Worm (Caenorhabditis elegans) whole organism, L1 larva: ENCODE results near the gene clh-2.
A peak's percentile ranks its signal among the peaks of the same experiment; 100 is the strongest.

Source experiments
- C04F5.9 ChIP-seq: sonication (generic microtip); optimal IDR thresholded peaks from 2 replicates; lab custom pipeline; 2016; ENCODE audit warnings: missing genetic modification characterization, missing compliant biosample characterization
- C16A3.4 ChIP-seq: fragments of 150-350 bp; optimal IDR thresholded peaks from 2 replicates; lab custom pipeline; 2014; ENCODE audit warnings: missing biosample characterization, missing genetic modification characterization
- aha-1 ChIP-seq: fragments of 150-350 bp; optimal IDR thresholded peaks from 2 replicates; lab custom pipeline; 2014; ENCODE audit warnings: missing biosample characterization, missing genetic modification characterization
- aly-2 ChIP-seq: fragments of 150-350 bp; optimal IDR thresholded peaks from 2 replicates; lab custom pipeline; 2014; ENCODE audit warnings: missing biosample characterization, missing genetic modification characterization
- ama-1 ChIP-seq: fragments of 150-350 bp; optimal IDR thresholded peaks from 2 replicates; lab custom pipeline; 2014
- ceh-8 ChIP-seq: fragments of 200-800 bp; sonication (Bioruptor generic); optimal IDR thresholded peaks from 2 replicates; lab custom pipeline; 2018; ENCODE audit warnings: mild to moderate bottlenecking, missing genetic modification characterization, moderate library complexity, missing compliant biosample characterization
- ceh-82 ChIP-seq, 3 experiments: fragments of 150-350 bp in 1 of 3; sonication (generic microtip) in 2 of 3; optimal IDR thresholded peaks; 2 replicates each; lab custom pipeline; 2014 to 2017; ENCODE audit warnings: missing biosample characterization in 3 of 3, missing genetic modification characterization in 3 of 3
- ceh-88 ChIP-seq: fragments of 200-800 bp; sonication (Bioruptor generic); IDR thresholded peaks from 2 replicates; pipeline ENCODE4 v1.3.6; 2022; ENCODE audit warnings: missing genetic modification characterization, missing compliant biosample characterization
- ceh-90 ChIP-seq: sonication (generic microtip); optimal IDR thresholded peaks from 2 replicates; lab custom pipeline; 2016; ENCODE audit warnings: missing genetic modification characterization, missing compliant biosample characterization
- dpl-1 ChIP-seq, 3 experiments: fragments of 150-350 bp in 2 of 3; sonication (generic microtip) in 1 of 3; optimal IDR thresholded peaks; 2 replicates each; lab custom pipeline; 2014 to 2017; ENCODE audit warnings: missing biosample characterization in 3 of 3, missing genetic modification characterization in 3 of 3, missing genetic modification reagents in 3 of 3
- efl-1 ChIP-seq, 4 experiments: fragments of 150-350 bp; optimal IDR thresholded peaks in 3 of 4; peaks in 1 of 4; 1 replicate in 1 of 4; 2 replicates in 3 of 4; lab custom pipeline; 2014; ENCODE audit warnings: missing biosample characterization in 2 of 4, missing genetic modification characterization in 2 of 4, missing genetic modification reagents in 2 of 4
- egl-13 ChIP-seq: sonication (generic microtip); optimal IDR thresholded peaks from 2 replicates; lab custom pipeline; 2016; ENCODE audit warnings: missing genotype, missing genetic modification reagents, missing genetic modification characterization, missing compliant biosample characterization
- fkh-10 ChIP-seq: sonication (generic microtip); optimal IDR thresholded peaks from 2 replicates; lab custom pipeline; 2017; ENCODE audit warnings: missing biosample characterization, missing genetic modification reagents, missing genetic modification characterization
- fos-1 ChIP-seq: fragments of 150-350 bp; optimal IDR thresholded peaks from 2 replicates; lab custom pipeline; 2014; ENCODE audit warnings: missing biosample characterization, missing genetic modification characterization
- grh-1 ChIP-seq: fragments of 200-800 bp; sonication (Bioruptor generic); IDR thresholded peaks from 2 replicates; pipeline ENCODE4 v1.3.6; 2022; ENCODE audit warnings: missing genetic modification reagents, missing genetic modification characterization, missing compliant biosample characterization
- hlh-4 ChIP-seq: sonication (generic microtip); optimal IDR thresholded peaks from 2 replicates; lab custom pipeline; 2016; ENCODE audit warnings: mild to moderate bottlenecking, missing genetic modification characterization, missing compliant biosample characterization
- lin-13 ChIP-seq: fragments of 150-350 bp; optimal IDR thresholded peaks from 2 replicates; lab custom pipeline; 2014; ENCODE audit warnings: missing biosample characterization, missing genetic modification reagents, missing genetic modification characterization
- lin-14 ChIP-seq: fragments of 200-800 bp; sonication (Bioruptor generic); optimal IDR thresholded peaks from 2 replicates; lab custom pipeline; 2018; ENCODE audit warnings: mild to moderate bottlenecking, missing genetic modification characterization, moderate library complexity, missing compliant biosample characterization
- lin-35 ChIP-seq, 2 experiments: fragments of 150-350 bp; optimal IDR thresholded peaks; 2 replicates each; lab custom pipeline; 2014; ENCODE audit warnings: missing biosample characterization in 2 of 2, missing genetic modification characterization in 2 of 2, missing genetic modification reagents in 2 of 2
- mab-9 ChIP-seq: fragments of 200-800 bp; sonication (Bioruptor generic); IDR thresholded peaks from 2 replicates; pipeline ENCODE4 v1.3.6; 2022; ENCODE audit warnings: missing genetic modification reagents, missing genetic modification characterization, missing compliant biosample characterization
- mdl-1 ChIP-seq, 2 experiments: fragments of 150-350 bp; optimal IDR thresholded peaks; 2 replicates each; lab custom pipeline; 2014 to 2017; ENCODE audit warnings: missing biosample characterization in 2 of 2, missing genetic modification characterization in 2 of 2, inconsistent platforms in 1 of 2
- mef-2 ChIP-seq: fragments of 150-350 bp; optimal IDR thresholded peaks from 2 replicates; lab custom pipeline; 2014; ENCODE audit warnings: missing biosample characterization, missing genetic modification characterization
- nhr-19 ChIP-seq: fragments of 200-800 bp; sonication (Bioruptor generic); conservative IDR thresholded peaks from 2 replicates; pipeline ENCODE4 v1.3.6; 2022; ENCODE audit warnings: missing genetic modification characterization, missing compliant biosample characterization
- nhr-20 ChIP-seq: sonication (generic microtip); optimal IDR thresholded peaks from 2 replicates; lab custom pipeline; 2016; ENCODE audit warnings: mild to moderate bottlenecking, missing genetic modification characterization, missing compliant biosample characterization
- nhr-28 ChIP-seq: fragments of 150-350 bp; optimal IDR thresholded peaks from 2 replicates; lab custom pipeline; 2014; ENCODE audit warnings: missing biosample characterization, missing genetic modification characterization
- nhr-47 ChIP-seq: sonication (generic microtip); optimal IDR thresholded peaks from 2 replicates; lab custom pipeline; 2016; ENCODE audit warnings: mild to moderate bottlenecking, missing genetic modification characterization, moderate library complexity, missing compliant biosample characterization
- nhr-71 ChIP-seq: sonication (generic microtip); optimal IDR thresholded peaks from 2 replicates; lab custom pipeline; 2016; ENCODE audit warnings: mild to moderate bottlenecking, missing genetic modification characterization, moderate library complexity, missing compliant biosample characterization
- nhr-76 ChIP-seq: sonication (generic microtip); optimal IDR thresholded peaks from 2 replicates; lab custom pipeline; 2017; ENCODE audit warnings: missing biosample characterization, missing genetic modification characterization
- nhr-77 ChIP-seq: fragments of 150-350 bp; optimal IDR thresholded peaks from 2 replicates; lab custom pipeline; 2014; ENCODE audit warnings: missing biosample characterization, missing genetic modification characterization
- nhr-85 ChIP-seq: sonication (generic microtip); peaks from one replicate; lab custom pipeline; 2016; ENCODE audit warnings: missing genetic modification characterization, inconsistent platforms, missing compliant biosample characterization
- nhr-90 ChIP-seq: sonication (generic microtip); optimal IDR thresholded peaks from 2 replicates; lab custom pipeline; 2016; ENCODE audit warnings: mild to moderate bottlenecking, missing genetic modification characterization, missing compliant biosample characterization; ENCODE audit not compliant: poor library complexity
- pax-3 ChIP-seq: fragments of 200-800 bp; sonication (Bioruptor generic); optimal IDR thresholded peaks from 2 replicates; lab custom pipeline; 2018; ENCODE audit warnings: mild to moderate bottlenecking, missing genetic modification characterization, moderate library complexity, missing compliant biosample characterization
- pqm-1 ChIP-seq: sonication (generic microtip); optimal IDR thresholded peaks from 3 replicates; lab custom pipeline; 2017; ENCODE audit warnings: missing biosample characterization, missing genetic modification characterization
- skn-1 ChIP-seq: fragments of 150-350 bp; optimal IDR thresholded peaks from 2 replicates; lab custom pipeline; 2014; ENCODE audit warnings: missing biosample characterization, missing genetic modification characterization
- snpc-4 ChIP-seq: fragments of 150-350 bp; optimal IDR thresholded peaks from 2 replicates; lab custom pipeline; 2014; ENCODE audit warnings: missing biosample characterization, missing genetic modification characterization
- snu-23 ChIP-seq: sonication (generic microtip); optimal IDR thresholded peaks from 2 replicates; lab custom pipeline; 2016; ENCODE audit warnings: missing genetic modification characterization, missing compliant biosample characterization
- sox-4 ChIP-seq: sonication (generic microtip); optimal IDR thresholded peaks from 2 replicates; lab custom pipeline; 2016; ENCODE audit warnings: missing genetic modification characterization, missing compliant biosample characterization
- swsn-7 ChIP-seq: sonication (generic microtip); optimal IDR thresholded peaks from 2 replicates; lab custom pipeline; 2016; ENCODE audit warnings: missing genetic modification characterization, missing compliant biosample characterization
- tbx-2 ChIP-seq: sonication (generic microtip); optimal IDR thresholded peaks from 2 replicates; lab custom pipeline; 2016; ENCODE audit warnings: missing genetic modification characterization, missing compliant biosample characterization
- tlp-1 ChIP-seq: fragments of 150-350 bp; optimal IDR thresholded peaks from 2 replicates; lab custom pipeline; 2014; ENCODE audit warnings: missing biosample characterization, missing genetic modification characterization
- unc-30 ChIP-seq: sonication (generic microtip); optimal IDR thresholded peaks from 2 replicates; lab custom pipeline; 2017; ENCODE audit warnings: missing biosample characterization, missing genetic modification characterization
- unc-62 ChIP-seq: fragments of 150-350 bp; optimal IDR thresholded peaks from 2 replicates; lab custom pipeline; 2014; ENCODE audit warnings: missing biosample characterization, missing genetic modification reagents, missing genetic modification characterization
- unc-86 ChIP-seq: sonication (generic microtip); optimal IDR thresholded peaks from 2 replicates; lab custom pipeline; 2016; ENCODE audit warnings: missing genetic modification characterization, missing compliant biosample characterization
- vab-15 ChIP-seq: sonication (generic microtip); optimal IDR thresholded peaks from 2 replicates; lab custom pipeline; 2017; ENCODE audit warnings: missing genotype, mild to moderate bottlenecking, missing genetic modification characterization, missing compliant biosample characterization
- xbp-1 ChIP-seq: sonication (generic microtip); optimal IDR thresholded peaks from 2 replicates; lab custom pipeline; 2016; ENCODE audit warnings: missing genetic modification characterization, missing compliant biosample characterization
- zag-1 ChIP-seq: fragments of 150-350 bp; optimal IDR thresholded peaks from 2 replicates; lab custom pipeline; 2014; ENCODE audit warnings: missing biosample characterization, missing genetic modification characterization
- ztf-4 ChIP-seq: fragments of 150-350 bp; optimal IDR thresholded peaks from 2 replicates; lab custom pipeline; 2014; ENCODE audit warnings: missing biosample characterization, missing genetic modification characterization

clh-2 gene

DNA sequence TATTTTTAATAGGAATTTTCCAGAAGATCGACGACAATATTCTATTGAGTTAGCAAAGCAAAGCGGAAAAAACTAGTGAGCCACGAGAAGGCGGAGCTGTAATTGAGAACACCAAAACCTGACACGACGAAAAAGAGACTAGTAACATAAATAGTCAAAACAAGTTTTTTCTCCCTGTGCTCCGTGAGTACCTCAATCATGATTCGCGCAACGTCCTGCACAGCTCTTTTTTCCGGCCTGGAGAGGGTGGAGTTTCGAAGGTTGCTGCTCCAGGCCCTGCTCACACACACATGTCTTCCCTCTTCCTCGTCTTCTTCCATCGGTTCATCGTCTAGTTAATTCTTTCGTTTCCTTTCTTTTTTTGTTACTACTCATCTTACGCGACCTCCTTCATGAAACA, at the start of gene clh-2:
clh-2 (plus strand) TSS at position 301 of the 400 bp plus-strand sequence.
- TF ChIP-seq pax-3 (tag; lab: Kevin White, UChicago) (no peak), swsn-7 (no peak), pqm-1 (tag; lab: Kevin White, UChicago) (no peak), unc-62 (no peak), sox-4 (no peak), tbx-2 (no peak), vab-15 (tag; lab: Kevin White, UChicago) (no peak)
- TF ChIP-seq, all 84 proteins: peak for 0

DNA sequence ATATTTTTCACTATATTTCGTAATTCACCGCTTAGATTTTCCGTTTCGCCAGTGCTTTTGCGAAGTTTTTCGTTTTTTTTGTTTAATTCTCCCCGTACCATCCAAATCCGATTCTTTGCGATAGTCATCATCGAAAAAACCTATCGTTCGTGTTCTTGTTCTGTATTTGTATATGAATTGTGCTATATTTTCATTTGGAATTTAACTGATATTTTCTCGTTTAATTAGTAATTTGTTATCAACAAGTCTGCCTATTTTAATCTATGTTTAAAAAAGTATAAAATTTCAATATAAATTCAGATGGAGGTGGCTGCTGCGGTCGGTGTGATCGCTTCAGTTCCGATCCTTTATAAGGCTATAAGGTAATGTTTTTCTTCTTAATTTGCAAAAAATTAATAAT, 49.1 kb upstream of the clh-2 start, which contains the start of gene samp-1:
samp-1 (plus strand) TSS at position 301 of the 400 bp plus-strand sequence.
- TF ChIP-seq vab-15 (tag; lab: Kevin White, UChicago): no peak
- no peak for TF ChIP-seq ceh-82 (tag; optimal IDR thresholded peaks at IDR 0.05; lab: Kevin White, UChicago)
- TF ChIP-seq ztf-4 (tag; lab: Kevin White, UChicago): no peak
- no peak for TF ChIP-seq ama-1 (lab: Kevin White, UChicago)
- no peak for TF ChIP-seq nhr-28 (tag; lab: Kevin White, UChicago)
- no peak for TF ChIP-seq mab-9 (GFP tag; lab: Robert Waterston, UW)
- no peak for TF ChIP-seq hlh-4
- TF ChIP-seq mdl-1 (tag; optimal IDR thresholded peaks at IDR 0.05; lab: Kevin White, UChicago): no peak
- TF ChIP-seq lin-35 (GFP tag; optimal IDR thresholded peaks at IDR 0.05; lab: Kevin White, UChicago): no peak
- TF ChIP-seq nhr-90 (tag; lab: Kevin White, UChicago): no peak
- no peak for TF ChIP-seq tlp-1 (tag; lab: Kevin White, UChicago)
- no peak for TF ChIP-seq swsn-7
- no peak for TF ChIP-seq snpc-4

- TF ChIP-seq lin-35 (GFP tag; optimal IDR thresholded peaks at IDR 0.05; lab: Kevin White, UChicago) (peak; percentile 0 to 9), mef-2 (tag; lab: Kevin White, UChicago) (no peak), zag-1 (tag; lab: Kevin White, UChicago) (no peak), fos-1 (no peak), ceh-88 (peak; percentile 13; the same call in 1 of the 2 replicates), nhr-90 (tag; lab: Kevin White, UChicago) (no peak), efl-1 (optimal IDR thresholded peaks at IDR 0.05; lab: Kevin White, UChicago) (peak; percentile 43 to 58), efl-1 (GFP tag; optimal IDR thresholded peaks at IDR 0.05 in 1 of 2; lab: Kevin White, UChicago) (peak in 1 of 2 experiments; percentile 89), xbp-1 (tag; lab: Kevin White, UChicago) (no peak), aly-2 (tag; lab: Kevin White, UChicago) (no peak), lin-14 (GFP tag; lab: Kevin White, UChicago) (peak; percentile 57), nhr-85 (peak; percentile 31), lin-13 (GFP tag; lab: Kevin White, UChicago) (no peak), nhr-19 (GFP tag; lab: Robert Waterston, UW) (no peak), skn-1 (tag; lab: Kevin White, UChicago) (peak; percentile 24), ceh-82 (tag; optimal IDR thresholded peaks at IDR 0.05; lab: Kevin White, UChicago) (peak in 1 of 3 experiments; percentile 21), ceh-90 (tag; lab: Kevin White, UChicago) (no peak), ama-1 (lab: Kevin White, UChicago) (no peak), egl-13 (tag; lab: Kevin White, UChicago) (no peak), unc-30 (tag; lab: Kevin White, UChicago) (no peak), snpc-4 (no peak), pqm-1 (tag; lab: Kevin White, UChicago) (no peak), swsn-7 (peak; percentile 25), sox-4 (no peak), dpl-1 (GFP tag; optimal IDR thresholded peaks at IDR 0.05; lab: Kevin White, UChicago) (peak in 1 of 3 experiments; percentile 4), C04F5.9 (tag; lab: Kevin White, UChicago) (no peak), grh-1 (peak; percentile 31; the same call in 1 of the 2 replicates), nhr-47 (peak; percentile 24), fkh-10 (GFP tag; lab: Kevin White, UChicago) (no peak), ceh-8 (no peak), nhr-20 (tag; lab: Kevin White, UChicago) (peak; percentile 10), unc-86 (tag; lab: Kevin White, UChicago) (peak; percentile 53), aha-1 (tag; lab: Kevin White, UChicago) (no peak), nhr-77 (tag; lab: Kevin White, UChicago) (no peak), snu-23 (GFP tag; lab: Kevin White, UChicago) (peak; percentile 14), nhr-76 (no peak), nhr-71 (tag; lab: Kevin White, UChicago) (peak; percentile 3), C16A3.4 (no peak)
Measured at ce11 chrII:11305627-11306449, 45.9 kb upstream of the clh-2 start, which contains the start of gene rsf-1. rsf-1 (plus strand) TSS chrII:11306399.
